Worm (Caenorhabditis elegans): ENCODE data around the gene Y75B7AR.1.

ce11 chrV:1442042-1442441 lies 49.2 kb upstream of the Y75B7AR.1 start, which contains the start of gene cnc-11:
- TF ChIP-seq D1046.2 (GFP tag; IDR thresholded peaks at IDR 0.05) = no peak
- TF ChIP-seq lin-29 (GFP tag; IDR thresholded peaks at IDR 0.05) = no peak
- TF ChIP-seq pha-4 (GFP tag; IDR thresholded peaks at IDR 0.05) = no peak
- no peak for TF ChIP-seq pha-4 (tag; optimal IDR thresholded peaks at IDR 0.05)
- TF ChIP-seq sdz-12 (GFP tag; optimal IDR thresholded peaks at IDR 0.05) = no peak
